Fruit fly (Drosophila melanogaster): ENCODE data around the gene Blos3.
A peak's percentile ranks its signal among the peaks of the same experiment; 100 is the strongest.

Blos3 gene

DNA sequence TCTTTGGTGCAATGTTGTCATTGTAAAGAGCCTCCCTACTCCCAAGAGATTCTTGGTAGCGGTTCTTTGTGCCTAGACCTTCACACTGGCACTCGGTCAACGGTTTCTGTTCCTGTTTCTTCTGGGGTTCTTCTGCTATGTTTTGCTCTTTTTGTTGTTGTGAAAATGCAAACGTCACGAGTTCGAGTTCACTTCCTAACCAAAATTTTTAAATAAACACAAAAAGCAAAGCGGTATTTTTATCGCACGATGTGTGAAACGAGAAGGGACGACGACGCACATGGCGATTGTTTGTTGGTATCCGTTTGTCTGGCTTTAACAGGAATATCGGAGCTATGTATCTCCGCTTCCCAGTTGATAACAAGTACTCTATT, 30.0 kb upstream of the Blos3 start:
- TF ChIP-seq CG17829 (tag; optimal IDR thresholded peaks at IDR 0.05) (no peak), danr (GFP tag; IDR thresholded peaks at IDR 0.05) (no peak), tll (GFP tag; optimal IDR thresholded peaks at IDR 0.05) (peak in 1 of 2 experiments; percentile 85), B-H1 (GFP tag; IDR thresholded peaks at IDR 0.05) (no peak), CG14667 (GFP tag; IDR thresholded peaks at IDR 0.05) (no peak), CG34224 (GFP tag; IDR thresholded peaks at IDR 0.05; ENCODE audit: partially characterized antibody) (no peak)

DNA sequence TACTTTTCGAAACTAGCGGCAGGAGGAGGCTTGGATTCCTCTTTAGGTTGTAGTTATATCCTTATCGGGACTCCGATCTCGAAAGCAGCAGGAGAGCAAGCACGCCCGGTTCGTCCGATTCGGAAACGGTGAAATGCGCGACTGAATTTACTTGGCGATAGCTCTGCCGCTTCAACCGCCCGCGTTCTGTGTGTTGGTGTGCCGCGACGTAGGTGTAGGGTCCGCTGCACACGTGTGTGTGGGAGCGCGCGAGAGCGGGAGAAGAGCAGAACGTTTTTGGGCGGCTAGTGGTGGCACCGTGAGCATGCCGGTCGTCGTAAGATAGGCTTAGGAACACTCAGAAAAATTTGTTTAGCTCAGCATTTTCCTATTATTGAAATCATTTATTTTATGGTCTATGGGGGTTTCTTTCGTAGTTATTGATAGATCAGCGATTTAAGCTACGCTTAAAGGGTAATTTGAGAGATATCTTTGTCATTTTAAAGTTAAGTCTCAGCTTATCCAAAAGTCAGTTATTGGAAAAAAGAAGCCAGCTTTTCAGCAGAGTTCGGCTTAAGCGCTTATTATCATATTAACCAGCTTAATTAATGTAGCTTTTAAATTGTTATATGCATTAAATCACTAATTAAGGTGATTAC, 29.5 kb upstream of the Blos3 start:
- peak; percentile 20 for TF ChIP-seq Ets65A (GFP tag)
- TF ChIP-seq CG8765 (GFP tag; IDR thresholded peaks at IDR 0.05) = no peak
- no peak for TF ChIP-seq Poxn (GFP tag; IDR thresholded peaks at IDR 0.05)
- no peak for TF ChIP-seq vnd (GFP tag; IDR thresholded peaks at IDR 0.05; ENCODE audit: partially characterized antibody)
- TF ChIP-seq CG17568 (GFP tag; optimal IDR thresholded peaks at IDR 0.05) = no peak
- TF ChIP-seq CG4854 (GFP tag; optimal IDR thresholded peaks at IDR 0.05) = no peak
- no peak for TF ChIP-seq z (GFP tag; IDR thresholded peaks at IDR 0.05)
- no peak for TF ChIP-seq CG6272 (GFP tag; IDR thresholded peaks at IDR 0.05)
- TF ChIP-seq exex (tag; optimal IDR thresholded peaks at IDR 0.05) = no peak
- TF ChIP-seq CG4360 (GFP tag; IDR thresholded peaks at IDR 0.05) = no peak
- no peak for TF ChIP-seq Oaz (GFP tag; IDR thresholded peaks at IDR 0.05)
- TF ChIP-seq scrt (GFP tag; optimal IDR thresholded peaks at IDR 0.05) = no peak
- no peak for TF ChIP-seq CG31441 (GFP tag; IDR thresholded peaks at IDR 0.05)
- peak; percentile 22 for TF ChIP-seq Dad (GFP tag; optimal IDR thresholded peaks at IDR 0.05)
- TF ChIP-seq CG10321 (GFP tag; IDR thresholded peaks at IDR 0.05) = no peak
- no peak for TF ChIP-seq rib (GFP tag; IDR thresholded peaks at IDR 0.05)
- peak; percentile 22 for TF ChIP-seq CG4424 (GFP tag; optimal IDR thresholded peaks at IDR 0.05)
- peak in 1 of 3 experiments; percentile 7 for TF ChIP-seq lola (GFP tag; optimal IDR thresholded peaks at IDR 0.05)
- TF ChIP-seq CG10959 (GFP tag; IDR thresholded peaks at IDR 0.05) = no peak
- TF ChIP-seq jumu (GFP tag; optimal IDR thresholded peaks at IDR 0.05) = no peak
- no peak for TF ChIP-seq CTCF (GFP tag; optimal IDR thresholded peaks at IDR 0.05)
- no peak for TF ChIP-seq ap (GFP tag; IDR thresholded peaks at IDR 0.05)
- TF ChIP-seq CG12769 (tag; optimal IDR thresholded peaks at IDR 0.05) = peak; percentile 53
- TF ChIP-seq CG32772 (GFP tag; IDR thresholded peaks at IDR 0.05) = no peak
- no peak for TF ChIP-seq CG9817 (tag; optimal IDR thresholded peaks at IDR 0.05)
- TF ChIP-seq dmrt11E (tag; optimal IDR thresholded peaks at IDR 0.05) = peak; percentile 25
- no peak for TF ChIP-seq ro (GFP tag; IDR thresholded peaks at IDR 0.05)
- no peak for TF ChIP-seq CG30020 (tag; optimal IDR thresholded peaks at IDR 0.05)
- no peak for TF ChIP-seq ssp (GFP tag; IDR thresholded peaks at IDR 0.05)
- TF ChIP-seq pita (GFP tag; optimal IDR thresholded peaks at IDR 0.05) = no peak
- TF ChIP-seq Doc3 (GFP tag; IDR thresholded peaks at IDR 0.05; ENCODE audit: partially characterized antibody) = no peak
- peak; percentile 17 for TF ChIP-seq Camta (GFP tag; optimal IDR thresholded peaks at IDR 0.05)
- TF ChIP-seq amos (GFP tag; IDR thresholded peaks at IDR 0.05; ENCODE audit: partially characterized antibody) = no peak
- no peak for TF ChIP-seq CG12236 (GFP tag; optimal IDR thresholded peaks at IDR 0.05)
- TF ChIP-seq CG2202 (tag; optimal IDR thresholded peaks at IDR 0.05) = no peak
- TF ChIP-seq al (GFP tag; IDR thresholded peaks at IDR 0.05) = no peak
- no peak for TF ChIP-seq Nf-YC (tag; optimal IDR thresholded peaks at IDR 0.05)
- no peak for TF ChIP-seq dysf (GFP tag; IDR thresholded peaks at IDR 0.05)
- TF ChIP-seq HHEX (GFP tag; optimal IDR thresholded peaks at IDR 0.05) = no peak
- no peak for TF ChIP-seq CG2116 (GFP tag; optimal IDR thresholded peaks at IDR 0.05)
- TF ChIP-seq CG17361 (GFP tag; IDR thresholded peaks at IDR 0.05) = no peak
- no peak for TF ChIP-seq gcm2 (GFP tag; optimal IDR thresholded peaks at IDR 0.05)
- TF ChIP-seq cg (GFP tag; optimal IDR thresholded peaks at IDR 0.05) = peak; percentile 97
- peak; percentile 56 for TF ChIP-seq CrebB (tag; optimal IDR thresholded peaks at IDR 0.05)
- no peak for TF ChIP-seq CG1792 (GFP tag; optimal IDR thresholded peaks at IDR 0.05)
